Worm (Caenorhabditis elegans) whole organism, L4 larva: ENCODE measurements around the gene lact-5.

ENCODE experiments used
- ama-1 ChIP-seq: fragments of 150-350 bp; optimal IDR thresholded peaks from 2 replicates; lab custom pipeline; 2014; ENCODE audit warnings: inconsistent platforms, mixed read lengths
- duxl-1 ChIP-seq: sonication (generic microtip); optimal IDR thresholded peaks from 2 replicates; lab custom pipeline; 2016; ENCODE audit warnings: mild to moderate bottlenecking, missing genetic modification characterization, moderate library complexity, missing compliant biosample characterization; ENCODE audit not compliant: poor library complexity
- egl-27 ChIP-seq: sonication (generic microtip); optimal IDR thresholded peaks from 3 replicates; lab custom pipeline; 2017; ENCODE audit warnings: missing biosample characterization, missing genetic modification reagents, missing genetic modification characterization
- lin-15B ChIP-seq: fragments of 150-350 bp; sonication (generic microtip); optimal IDR thresholded peaks from 3 replicates; lab custom pipeline; 2014; ENCODE audit warnings: missing biosample characterization, missing genetic modification characterization
- lin-38 ChIP-seq: fragments of 200-800 bp; sonication (Bioruptor generic); IDR thresholded peaks from 2 replicates; pipeline ENCODE4 v1.3.6; 2022; ENCODE audit warnings: missing genetic modification reagents, missing genetic modification characterization, missing compliant biosample characterization
- lin-39 ChIP-seq: fragments of 150-350 bp; optimal IDR thresholded peaks from 2 replicates; lab custom pipeline; 2014; ENCODE audit warnings: missing biosample characterization, missing genetic modification reagents, missing genetic modification characterization
- madf-9 ChIP-seq: fragments of 200-800 bp; sonication (Bioruptor generic); conservative IDR thresholded peaks from 2 replicates; pipeline ENCODE4 v1.3.6; 2022; ENCODE audit warnings: missing genetic modification reagents, missing genetic modification characterization, missing compliant biosample characterization
- nhr-10 ChIP-seq: fragments of 150-350 bp; optimal IDR thresholded peaks from 2 replicates; lab custom pipeline; 2014; ENCODE audit warnings: missing biosample characterization, missing genetic modification characterization
- nhr-76 ChIP-seq: fragments of 150-350 bp; optimal IDR thresholded peaks from 2 replicates; lab custom pipeline; 2014; ENCODE audit warnings: missing biosample characterization, missing genetic modification characterization
- nhr-77 ChIP-seq: fragments of 150-350 bp; optimal IDR thresholded peaks from 2 replicates; lab custom pipeline; 2014; ENCODE audit warnings: missing biosample characterization, missing genetic modification characterization
- vab-7 ChIP-seq: fragments of 200-800 bp; sonication (Bioruptor generic); IDR thresholded peaks from 2 replicates; pipeline ENCODE4 v1.3.6; 2022; ENCODE audit warnings: missing genetic modification reagents, missing genetic modification characterization, missing compliant biosample characterization
- zag-1 ChIP-seq: fragments of 150-350 bp; optimal IDR thresholded peaks from 2 replicates; lab custom pipeline; 2014; ENCODE audit warnings: missing biosample characterization, missing genetic modification characterization

- no peak for TF ChIP-seq lin-38
- TF ChIP-seq lin-15B: no peak
- no peak for TF ChIP-seq madf-9 (GFP tag; lab: Robert Waterston, UW)
- TF ChIP-seq vab-7: no peak
- TF ChIP-seq duxl-1 (tag; lab: Kevin White, UChicago): no peak
- TF ChIP-seq ama-1 (lab: Kevin White, UChicago): no peak
- TF ChIP-seq lin-39 (tag; lab: Kevin White, UChicago): no peak
- no peak for TF ChIP-seq zag-1 (tag; lab: Kevin White, UChicago)
- no peak for TF ChIP-seq nhr-76 (tag; lab: Kevin White, UChicago)
- TF ChIP-seq nhr-77 (tag; lab: Kevin White, UChicago): no peak
- TF ChIP-seq nhr-10: no peak
- TF ChIP-seq egl-27 (tag; lab: Kevin White, UChicago): no peak
Observed at ce11 chrII:4818780-4819179, 2.8 kb downstream of the lact-5 start.
